Worm (Caenorhabditis elegans): Measurements from ENCODE around the gene Y73F8A.35.
"Not testable (repeated sequence)": the region's sequence is repeated elsewhere in the genome, so short reads cannot be mapped to it uniquely, and the experiment has no call there.

- not testable (repeated sequence) for TF ChIP-seq ref-1 (GFP tag; conservative IDR thresholded peaks at IDR 0.05); flt-1 (GFP tag; IDR thresholded peaks at IDR 0.05); tab-1 (GFP tag; IDR thresholded peaks at IDR 0.05); ztf-23 (GFP tag; IDR thresholded peaks at IDR 0.05); cog-1 (tag; optimal IDR thresholded peaks at IDR 0.05); T22C8.4 (GFP tag; IDR thresholded peaks at IDR 0.05); med-1 (GFP tag; optimal IDR thresholded peaks at IDR 0.05; ENCODE audit: insufficient read depth); ztf-29 (GFP tag; IDR thresholded peaks at IDR 0.05)
Observed at ce11 chrIV:15521342-15521741, 18.4 kb downstream of the Y73F8A.35 start, which contains the start of gene Y73F8A.32.
